Fruit fly (Drosophila melanogaster): ENCODE results near the gene Vti1a.
A peak's percentile ranks its signal among the peaks of the same experiment; 100 is the strongest.

Gene Vti1a

DNA sequence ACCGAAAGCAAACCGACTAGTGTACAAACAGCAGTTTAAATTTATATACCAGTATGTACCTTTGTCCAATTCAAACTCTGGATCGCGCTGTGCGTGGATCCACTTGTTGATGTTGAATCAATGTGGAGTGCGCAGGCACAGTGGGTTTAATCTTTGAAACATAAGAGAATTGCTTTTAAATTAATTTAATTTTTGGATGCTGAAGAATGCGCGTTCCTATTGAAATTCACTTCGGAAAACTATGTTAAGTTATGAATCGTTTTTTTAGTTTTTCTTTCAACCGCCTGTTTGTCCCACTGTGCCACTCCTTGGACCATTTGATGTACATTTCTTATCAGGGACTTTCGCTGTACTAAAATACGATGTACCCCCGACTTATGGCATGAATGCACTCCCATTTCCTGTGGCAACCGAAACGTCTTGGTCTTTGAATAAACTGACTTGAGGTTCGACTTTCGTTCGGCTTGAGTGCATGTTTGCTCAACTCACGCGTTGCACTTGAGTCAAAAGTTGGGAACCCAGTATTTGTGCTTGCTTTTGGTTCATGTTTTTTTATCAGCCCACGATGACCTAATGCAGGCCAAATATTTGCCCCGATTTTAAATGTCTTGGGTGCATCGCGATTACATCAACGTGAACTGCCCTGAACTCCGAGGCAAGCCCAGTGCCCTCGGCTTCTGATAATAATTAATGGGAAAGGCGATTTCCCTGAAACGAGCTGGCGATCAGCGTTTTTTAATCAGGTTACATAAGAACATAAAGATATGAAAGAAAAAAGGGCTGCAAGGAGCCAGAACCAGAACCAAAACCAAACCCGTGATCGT, 32.0 kb upstream of the Vti1a start:
- TF ChIP-seq rgr (GFP tag; optimal IDR thresholded peaks at IDR 0.05): peak; percentile 91
- TF ChIP-seq ey (GFP tag; optimal IDR thresholded peaks at IDR 0.05): peak; percentile 89
- TF ChIP-seq woc (GFP tag; optimal IDR thresholded peaks at IDR 0.05): peak; percentile 82
- peak; percentile 88 for TF ChIP-seq Sp1 (GFP tag; optimal IDR thresholded peaks at IDR 0.05)
- TF ChIP-seq CG9705 (GFP tag; optimal IDR thresholded peaks at IDR 0.05): peak; percentile 66
- peak; percentile 91 for TF ChIP-seq Hnf4 (GFP tag; optimal IDR thresholded peaks at IDR 0.05)
- TF ChIP-seq brk (GFP tag; optimal IDR thresholded peaks at IDR 0.05): peak; percentile 82
- TF ChIP-seq dmrt93B (GFP tag; optimal IDR thresholded peaks at IDR 0.05): peak; percentile 77
- peak; percentile 85 for TF ChIP-seq psq (GFP tag; optimal IDR thresholded peaks at IDR 0.05)
- peak; percentile 79 for TF ChIP-seq CG32264 (GFP tag; optimal IDR thresholded peaks at IDR 0.05)
- no peak for TF ChIP-seq Vsx2 (GFP tag; optimal IDR thresholded peaks at IDR 0.05; ENCODE audit: partially characterized antibody)
- peak; percentile 74 for TF ChIP-seq Rel (GFP tag; optimal IDR thresholded peaks at IDR 0.05)
- peak; percentile 67 for TF ChIP-seq Rel (tag; optimal IDR thresholded peaks at IDR 0.05)
- TF ChIP-seq Mio (GFP tag; optimal IDR thresholded peaks at IDR 0.05): peak; percentile 47
- TF ChIP-seq pan (optimal IDR thresholded peaks at IDR 0.05): no peak
- peak; percentile 92 for TF ChIP-seq OdsH (GFP tag; optimal IDR thresholded peaks at IDR 0.05)
- TF ChIP-seq Hr78 (GFP tag; optimal IDR thresholded peaks at IDR 0.05): no peak
- TF ChIP-seq Abd-B (GFP tag; optimal IDR thresholded peaks at IDR 0.05): no peak
- no peak for TF ChIP-seq Myc (optimal IDR thresholded peaks at IDR 0.05)
- no peak for TF ChIP-seq lola (GFP tag; optimal IDR thresholded peaks at IDR 0.05)
- peak; percentile 84 for TF ChIP-seq tai (GFP tag; optimal IDR thresholded peaks at IDR 0.05)
- TF ChIP-seq CrebA (GFP tag; optimal IDR thresholded peaks at IDR 0.05; ENCODE audit: borderline replicate concordance): no peak
- peak; percentile 94 for TF ChIP-seq fru (GFP tag; optimal IDR thresholded peaks at IDR 0.05)
- no peak for TF ChIP-seq jim (GFP tag; optimal IDR thresholded peaks at IDR 0.05)
- TF ChIP-seq GATAd (GFP tag; optimal IDR thresholded peaks at IDR 0.05): no peak
- TF ChIP-seq dl (GFP tag; optimal IDR thresholded peaks at IDR 0.05; ENCODE audit: insufficient read depth in 1 of 2, partially characterized antibody in 2 of 2): no peak
- peak; percentile 57 to 96 for TF ChIP-seq foxo (GFP tag; optimal IDR thresholded peaks at IDR 0.05)
- TF ChIP-seq h (GFP tag; optimal IDR thresholded peaks at IDR 0.05): peak; percentile 94
- no peak for TF ChIP-seq Dif (GFP tag; optimal IDR thresholded peaks at IDR 0.05; ENCODE audit: partially characterized antibody)
- peak; percentile 92 for TF ChIP-seq sv (GFP tag; optimal IDR thresholded peaks at IDR 0.05)
- TF ChIP-seq Dfd (GFP tag; optimal IDR thresholded peaks at IDR 0.05): no peak
- peak; percentile 88 for TF ChIP-seq sage (GFP tag; optimal IDR thresholded peaks at IDR 0.05)
- TF ChIP-seq Jra (GFP tag; optimal IDR thresholded peaks at IDR 0.05): peak; percentile 88
- no peak for TF ChIP-seq Hr83 (GFP tag; optimal IDR thresholded peaks at IDR 0.05; ENCODE audit: poor library complexity, severe bottlenecking)
- TF ChIP-seq usp (GFP tag; optimal IDR thresholded peaks at IDR 0.05): no peak
- peak; percentile 95 for TF ChIP-seq br (GFP tag; optimal IDR thresholded peaks at IDR 0.05)
- TF ChIP-seq HLH106 (tag; optimal IDR thresholded peaks at IDR 0.05): peak; percentile 87
- TF ChIP-seq N (GFP tag; optimal IDR thresholded peaks at IDR 0.05): no peak
- TF ChIP-seq dsf (GFP tag; optimal IDR thresholded peaks at IDR 0.05; ENCODE audit: borderline replicate concordance): peak; percentile 39

- TF ChIP-seq HLH106 (tag; optimal IDR thresholded peaks at IDR 0.05): no peak
Observed at dm6 chr3L:723654-724461, 31.1 kb upstream of the Vti1a start.
